Fruit fly (Drosophila melanogaster) whole organism, embryonic: ENCODE data around the gene CG43346.

Experiments used
- Atf-2 ChIP-seq: fragments of 200-800 bp; sonication (Bioruptor generic); optimal IDR thresholded peaks from 2 replicates; lab custom pipeline; 2016; ENCODE audit warnings: missing biosample characterization, missing genetic modification characterization
- Awh ChIP-seq: fragments of 200-800 bp; sonication (Bioruptor generic); IDR thresholded peaks from 2 replicates; pipeline ENCODE4, ENCODE4 v1.3.6; 2022; ENCODE audit warnings: missing biosample characterization, missing genetic modification characterization
- BEAF-32 ChIP-seq: fragments of 200-800 bp; sonication (Bioruptor generic); optimal IDR thresholded peaks from 3 replicates; lab custom pipeline; 2017; ENCODE audit warnings: missing biosample characterization, missing genetic modification characterization, mild to moderate bottlenecking, moderate library complexity, missing genetic modification reagents
- CG10267 ChIP-seq: fragments of 200-800 bp; sonication (Bioruptor generic); optimal IDR thresholded peaks from 2 replicates; lab custom pipeline; 2018; ENCODE audit warnings: missing biosample characterization, mild to moderate bottlenecking, missing genetic modification characterization, moderate library complexity
- CG10979 ChIP-seq: fragments of 200-800 bp; sonication (Bioruptor generic); optimal IDR thresholded peaks from 2 replicates; lab custom pipeline; 2018; ENCODE audit warnings: missing biosample characterization, mild to moderate bottlenecking, missing genetic modification characterization, moderate library complexity
- CG13287 ChIP-seq: fragments of 200-800 bp; sonication (Bioruptor generic); IDR thresholded peaks from 2 replicates; pipeline ENCODE4 v1.3.6; 2022; ENCODE audit warnings: missing biosample characterization, missing genetic modification characterization; ENCODE audit not compliant: partially characterized antibody
- CG15011 ChIP-seq: fragments of 200-800 bp; sonication (Bioruptor generic); optimal IDR thresholded peaks from 3 replicates; lab custom pipeline; 2018; ENCODE audit warnings: missing biosample characterization, mild to moderate bottlenecking, missing genetic modification characterization
- CG31441 ChIP-seq: fragments of 200-800 bp; sonication (Bioruptor generic); IDR thresholded peaks from 2 replicates; pipeline ENCODE4 v1.3.6; 2022; ENCODE audit warnings: missing biosample characterization, missing genetic modification characterization
- CG6254 ChIP-seq: fragments of 200-800 bp; sonication (Bioruptor generic); optimal IDR thresholded peaks from 3 replicates; lab custom pipeline; 2017; ENCODE audit warnings: mild to moderate bottlenecking, missing biosample characterization, missing genetic modification reagents, missing genetic modification characterization
- CG7839 ChIP-seq: fragments of 200-800 bp; sonication (Bioruptor generic); optimal IDR thresholded peaks from 3 replicates; lab custom pipeline; 2018; ENCODE audit warnings: missing biosample characterization, mild to moderate bottlenecking, missing genetic modification characterization, moderate library complexity
- CG8089 ChIP-seq: fragments of 200-800 bp; sonication (Bioruptor generic); optimal IDR thresholded peaks from 3 replicates; lab custom pipeline; 2016; ENCODE audit warnings: missing biosample characterization, missing genetic modification characterization
- CG8478 ChIP-seq: fragments of >200 bp; optimal IDR thresholded peaks from 2 replicates; lab custom pipeline; 2018
- CG9609 ChIP-seq: fragments of 200-800 bp; sonication (Bioruptor generic); optimal IDR thresholded peaks from 3 replicates; lab custom pipeline; 2016; ENCODE audit warnings: missing biosample characterization, missing genetic modification characterization
- CG9817 ChIP-seq: fragments of 200-800 bp; sonication (Bioruptor generic); optimal IDR thresholded peaks from 2 replicates; lab custom pipeline; 2018; ENCODE audit warnings: missing biosample characterization, mild to moderate bottlenecking, missing genetic modification characterization, moderate library complexity
- CG9876 ChIP-seq: fragments of 200-800 bp; sonication (Bioruptor generic); optimal IDR thresholded peaks from 2 replicates; lab custom pipeline; 2016; ENCODE audit warnings: missing biosample characterization, missing genetic modification characterization
- Chrac-16 ChIP-seq: fragments of 200-800 bp; sonication (Bioruptor generic); optimal IDR thresholded peaks from 3 replicates; lab custom pipeline; 2016; ENCODE audit warnings: missing biosample characterization, missing genetic modification characterization
- D19B ChIP-seq: fragments of 200-800 bp; sonication (Bioruptor generic); optimal IDR thresholded peaks from 2 replicates; lab custom pipeline; 2017; ENCODE audit warnings: missing biosample characterization, mild to moderate bottlenecking, missing genetic modification characterization
- Dfd ChIP-seq, 2 experiments: fragments of >200 bp; optimal IDR thresholded peaks; 2 replicates each; lab custom pipeline; 2017; ENCODE audit warnings: missing biosample characterization in 2 of 2, missing genetic modification characterization in 2 of 2
- GATAe ChIP-seq: fragments of 200-800 bp; sonication (Bioruptor generic); conservative IDR thresholded peaks from 2 replicates; pipeline ENCODE4 v1.3.6; 2022; ENCODE audit warnings: missing biosample characterization, missing genetic modification characterization
- Hand ChIP-seq: fragments of 200-800 bp; sonication (Bioruptor generic); optimal IDR thresholded peaks from 2 replicates; lab custom pipeline; 2017; ENCODE audit warnings: mild to moderate bottlenecking, missing biosample characterization, missing genetic modification reagents, missing genetic modification characterization
- Hmx ChIP-seq: fragments of 200-800 bp; sonication (Bioruptor generic); optimal IDR thresholded peaks from 2 replicates; lab custom pipeline; 2016; ENCODE audit warnings: missing biosample characterization, missing genetic modification characterization
- Hr78 ChIP-seq, 2 experiments: fragments of 200-800 bp in 1 of 2; fragments of >200 bp in 1 of 2; sonication (Bioruptor generic) in 1 of 2; optimal IDR thresholded peaks; 2 replicates each; lab custom pipeline; 2017 to 2019; ENCODE audit warnings: missing biosample characterization in 2 of 2, missing genetic modification characterization in 2 of 2, mild to moderate bottlenecking in 1 of 2, moderate library complexity in 1 of 2
- Jarid2 ChIP-seq: fragments of 200-800 bp; sonication (Bioruptor generic); optimal IDR thresholded peaks from 3 replicates; lab custom pipeline; 2017; ENCODE audit warnings: mild to moderate bottlenecking, missing biosample characterization, missing genetic modification reagents, missing genetic modification characterization
- NC2β ChIP-seq: fragments of 200-800 bp; sonication (Bioruptor generic); optimal IDR thresholded peaks from 2 replicates; lab custom pipeline; 2016; ENCODE audit warnings: missing biosample characterization, missing genetic modification characterization
- Nf-YC ChIP-seq: fragments of 200-800 bp; optimal IDR thresholded peaks from 3 replicates; lab custom pipeline; 2019; ENCODE audit warnings: missing biosample characterization, mild to moderate bottlenecking, missing genetic modification characterization, moderate library complexity
- Pdp1 ChIP-seq, 2 experiments: fragments of 200-800 bp; sonication (Bioruptor generic); optimal IDR thresholded peaks; 3 replicates each; lab custom pipeline; 2016; ENCODE audit warnings: missing biosample characterization in 2 of 2, missing genetic modification characterization in 2 of 2, mild to moderate bottlenecking in 1 of 2, moderate library complexity in 1 of 2
- Side ChIP-seq: fragments of 200-800 bp; sonication (Bioruptor generic); optimal IDR thresholded peaks from 2 replicates; lab custom pipeline; 2016; ENCODE audit warnings: missing biosample characterization, missing genetic modification characterization
- Spps ChIP-seq: fragments of 200-800 bp; sonication (Bioruptor generic); optimal IDR thresholded peaks from 2 replicates; lab custom pipeline; 2018; ENCODE audit warnings: missing biosample characterization, mild to moderate bottlenecking, missing genetic modification characterization
- Sry-δ ChIP-seq: fragments of 200-800 bp; sonication (Bioruptor generic); optimal IDR thresholded peaks from 2 replicates; lab custom pipeline; 2016; ENCODE audit warnings: missing biosample characterization, missing genetic modification characterization
- Usf ChIP-seq: fragments of 200-800 bp; sonication (Bioruptor generic); optimal IDR thresholded peaks from 2 replicates; lab custom pipeline; 2017; ENCODE audit warnings: missing genotype, missing biosample characterization, missing genetic modification characterization
- bab2 ChIP-seq: fragments of 200-800 bp; sonication (Bioruptor generic); optimal IDR thresholded peaks from 2 replicates; lab custom pipeline; 2016; ENCODE audit warnings: missing biosample characterization, missing genetic modification characterization
- bcd ChIP-seq: fragments of 200-800 bp; sonication (Bioruptor generic); optimal IDR thresholded peaks from 2 replicates; lab custom pipeline; 2017; ENCODE audit warnings: missing biosample characterization, mild to moderate bottlenecking, missing genetic modification characterization
- btn ChIP-seq: fragments of 200-800 bp; sonication (Bioruptor generic); optimal IDR thresholded peaks from 2 replicates; lab custom pipeline; 2016; ENCODE audit warnings: missing biosample characterization, missing genetic modification characterization
- cas ChIP-seq: fragments of 200-800 bp; sonication (Bioruptor generic); IDR thresholded peaks from 2 replicates; pipeline ENCODE4 v1.3.6; 2022; ENCODE audit warnings: missing biosample characterization, missing genetic modification characterization
- chif ChIP-seq, 2 experiments: fragments of 200-800 bp; sonication (Bioruptor generic); optimal IDR thresholded peaks; 3 replicates each; lab custom pipeline; 2016; ENCODE audit warnings: missing biosample characterization in 2 of 2, missing genetic modification characterization in 2 of 2
- crp ChIP-seq, 2 experiments: fragments of 200-800 bp; sonication (Bioruptor generic); optimal IDR thresholded peaks; 2 replicates in 1 of 2; 3 replicates in 1 of 2; lab custom pipeline; 2017; ENCODE audit warnings: missing biosample characterization in 2 of 2, missing genetic modification characterization in 2 of 2, mild to moderate bottlenecking in 1 of 2, moderate library complexity in 1 of 2
- dati ChIP-seq: fragments of 200-800 bp; sonication (Bioruptor generic); IDR thresholded peaks from 2 replicates; pipeline ENCODE4 v1.3.6; 2022; ENCODE audit warnings: missing biosample characterization, missing genetic modification characterization
- dimm ChIP-seq: fragments of 200-800 bp; sonication (Bioruptor generic); IDR thresholded peaks from 2 replicates; pipeline ENCODE4 v1.3.6; 2022; ENCODE audit warnings: missing biosample characterization, missing genetic modification characterization
- dysf ChIP-seq: fragments of 200-800 bp; sonication (Bioruptor generic); IDR thresholded peaks from 3 replicates; pipeline ENCODE4 v1.3.6; 2022; ENCODE audit warnings: missing biosample characterization, missing genetic modification characterization
- fd64A ChIP-seq: fragments of 200-800 bp; sonication (Bioruptor generic); optimal IDR thresholded peaks from 3 replicates; lab custom pipeline; 2018; ENCODE audit warnings: missing biosample characterization, mild to moderate bottlenecking, missing genetic modification characterization
- h ChIP-seq: fragments of >200 bp; optimal IDR thresholded peaks from 2 replicates; lab custom pipeline; 2017
- klu ChIP-seq: fragments of 200-800 bp; sonication (Bioruptor generic); IDR thresholded peaks from 2 replicates; pipeline ENCODE4 v1.3.6; 2022; ENCODE audit warnings: missing biosample characterization, missing genetic modification characterization
- maf-S ChIP-seq: fragments of 200-800 bp; sonication (Bioruptor generic); optimal IDR thresholded peaks from 2 replicates; lab custom pipeline; 2016; ENCODE audit warnings: missing biosample characterization, missing genetic modification characterization
- mirr ChIP-seq: fragments of 200-800 bp; sonication (Bioruptor generic); optimal IDR thresholded peaks from 3 replicates; lab custom pipeline; 2018; ENCODE audit warnings: missing biosample characterization, mild to moderate bottlenecking, missing genetic modification characterization
- pita ChIP-seq: fragments of 200-800 bp; sonication (Bioruptor generic); optimal IDR thresholded peaks from 2 replicates; lab custom pipeline; 2017; ENCODE audit warnings: missing biosample characterization, mild to moderate bottlenecking, missing genetic modification characterization
- row ChIP-seq: fragments of 200-800 bp; sonication (Bioruptor generic); IDR thresholded peaks from 3 replicates; pipeline ENCODE4 v1.3.6; 2022; ENCODE audit warnings: missing biosample characterization, missing genetic modification characterization
- sens ChIP-seq: fragments of 200-800 bp; sonication (Bioruptor generic); peaks from one replicate; lab custom pipeline; 2016; ENCODE audit warnings: missing biosample characterization, missing genetic modification characterization
- sisA ChIP-seq: fragments of 200-800 bp; sonication (Bioruptor generic); IDR thresholded peaks from 2 replicates; pipeline ENCODE4 v1.3.6; 2022; ENCODE audit warnings: missing biosample characterization, missing genetic modification characterization
- so ChIP-seq: fragments of 200-800 bp; sonication (Bioruptor generic); IDR thresholded peaks from 3 replicates; pipeline ENCODE4 v1.3.6; 2022; ENCODE audit warnings: missing biosample characterization, missing genetic modification characterization
- wek ChIP-seq: fragments of 200-800 bp; sonication (Bioruptor generic); optimal IDR thresholded peaks from 3 replicates; lab custom pipeline; 2018; ENCODE audit warnings: missing biosample characterization, mild to moderate bottlenecking, missing genetic modification characterization, moderate library complexity
- yki ChIP-seq: fragments of >200 bp; optimal IDR thresholded peaks from 3 replicates; lab custom pipeline; 2018
- zfh2 ChIP-seq: fragments of 200-800 bp; sonication (Bioruptor generic); optimal IDR thresholded peaks from 2 replicates; lab custom pipeline; 2016; ENCODE audit warnings: missing biosample characterization, missing genetic modification characterization

CG43346 gene

dm6 chr2L:21158554-21158953, 9.8 kb downstream of the CG43346 start, which contains the start of the genes Coq3 and Pld3 (continued):
- TF ChIP-seq CG7839 (tag; lab: Kevin White, UChicago), result peak; percentile 86
- peak; percentile 35 for TF ChIP-seq Atf-2 (GFP tag; lab: Kevin White, UChicago)
- peak; percentile 66 for TF ChIP-seq Nf-YC (tag; lab: Kevin White, UChicago)
- no peak for TF ChIP-seq Dfd (GFP tag; optimal IDR thresholded peaks at IDR 0.05; lab: Kevin White, UChicago)
- TF ChIP-seq pita (GFP tag; lab: Kevin White, UChicago), result no peak
- TF ChIP-seq Usf (GFP tag; lab: Kevin White, UChicago), result peak; percentile 75
- TF ChIP-seq Pdp1 (GFP tag; optimal IDR thresholded peaks at IDR 0.05; lab: Kevin White, UChicago), result peak; percentile 55 to 66
- TF ChIP-seq dati (GFP tag; lab: Robert Waterston, UW), result peak; percentile 71
- peak; percentile 48 for TF ChIP-seq Hand (GFP tag; lab: Kevin White, UChicago)
- peak; percentile 4 for TF ChIP-seq fd64A (GFP tag; lab: Kevin White, UChicago)
- peak; percentile 39 for TF ChIP-seq CG8089 (GFP tag; lab: Kevin White, UChicago)
- peak; percentile 49 to 60 for TF ChIP-seq chif (GFP tag; optimal IDR thresholded peaks at IDR 0.05; lab: Kevin White, UChicago)
- peak; percentile 60 for TF ChIP-seq NC2β
- peak; percentile 55 for TF ChIP-seq Side (GFP tag; lab: Kevin White, UChicago)
- peak; percentile 69 for TF ChIP-seq maf-S (GFP tag; lab: Kevin White, UChicago)
- peak; percentile 71 for TF ChIP-seq CG6254 (GFP tag; lab: Kevin White, UChicago)
- TF ChIP-seq Awh, result peak; percentile 69
- no peak for TF ChIP-seq CG13287 (GFP tag; lab: Robert Waterston, UW)
- peak; percentile 30 for TF ChIP-seq wek (GFP tag; lab: Kevin White, UChicago)
- TF ChIP-seq crp (GFP tag; optimal IDR thresholded peaks at IDR 0.05; lab: Kevin White, UChicago), result peak; percentile 41 to 86
- peak; percentile 80 for TF ChIP-seq CG10979 (tag; lab: Kevin White, UChicago)
- TF ChIP-seq CG8478, result no peak
- TF ChIP-seq Jarid2 (GFP tag; lab: Kevin White, UChicago), result no peak
- TF ChIP-seq dimm (GFP tag; lab: Robert Waterston, UW), result no peak
- TF ChIP-seq Chrac-16 (GFP tag; lab: Kevin White, UChicago), result peak; percentile 76
- TF ChIP-seq sens (GFP tag; lab: Kevin White, UChicago), result peak; percentile 96
- peak; percentile 85 for TF ChIP-seq row (GFP tag; lab: Robert Waterston, UW)
- TF ChIP-seq CG9609 (GFP tag; lab: Kevin White, UChicago), result peak; percentile 71
- no peak for TF ChIP-seq Hr78 (GFP tag; optimal IDR thresholded peaks at IDR 0.05; lab: Kevin White, UChicago)
- peak; percentile 92 for TF ChIP-seq CG31441 (GFP tag; lab: Robert Waterston, UW)
- TF ChIP-seq BEAF-32 (GFP tag; lab: Kevin White, UChicago), result peak; percentile 3
- peak; percentile 68; the same call in 2 of the 3 replicates for TF ChIP-seq so
- peak; percentile 77 for TF ChIP-seq CG9817
- peak; percentile 58 for TF ChIP-seq Spps (tag; lab: Kevin White, UChicago)
- TF ChIP-seq zfh2 (GFP tag; lab: Kevin White, UChicago), result peak; percentile 83
- TF ChIP-seq GATAe (GFP tag; lab: Robert Waterston, UW), result no peak
- TF ChIP-seq CG15011 (GFP tag; lab: Kevin White, UChicago), result no peak
- no peak for TF ChIP-seq btn (GFP tag; lab: Kevin White, UChicago)
- no peak for TF ChIP-seq yki (lab: Kevin White, UChicago)
- TF ChIP-seq Hmx (GFP tag; lab: Kevin White, UChicago), result peak; percentile 65
- no peak for TF ChIP-seq h (lab: Kevin White, UChicago)
- peak; percentile 76 for TF ChIP-seq sisA
- peak; percentile 49 for TF ChIP-seq mirr
- TF ChIP-seq D19B (GFP tag; lab: Kevin White, UChicago), result peak; percentile 68
- peak; percentile 1 for TF ChIP-seq CG9876
- TF ChIP-seq CG10267, result peak; percentile 74
- peak; percentile 82 for TF ChIP-seq dysf (GFP tag; lab: Robert Waterston, UW)
- peak; percentile 23 for TF ChIP-seq Sry-δ (GFP tag; lab: Kevin White, UChicago)
- peak; percentile 62 for TF ChIP-seq bab2 (GFP tag; lab: Kevin White, UChicago)
- TF ChIP-seq klu (GFP tag; lab: Robert Waterston, UW), result peak; percentile 44; the same call in 1 of the 2 replicates
- TF ChIP-seq bcd (GFP tag; lab: Kevin White, UChicago), result peak; percentile 80
- TF ChIP-seq cas (GFP tag; lab: Robert Waterston, UW), result no peak
